Fruit fly (Drosophila melanogaster) S2 (cell line): ENCODE measurements around the gene Or67c.

Source experiments
- CG8478 ChIP-seq: fragments of >200 bp; optimal IDR thresholded peaks from 2 replicates; lab custom pipeline; 2018
- CTCF ChIP-seq, 2 experiments: fragments of >200 bp; optimal IDR thresholded peaks; 2 replicates each; lab custom pipeline; 2018

DNA sequence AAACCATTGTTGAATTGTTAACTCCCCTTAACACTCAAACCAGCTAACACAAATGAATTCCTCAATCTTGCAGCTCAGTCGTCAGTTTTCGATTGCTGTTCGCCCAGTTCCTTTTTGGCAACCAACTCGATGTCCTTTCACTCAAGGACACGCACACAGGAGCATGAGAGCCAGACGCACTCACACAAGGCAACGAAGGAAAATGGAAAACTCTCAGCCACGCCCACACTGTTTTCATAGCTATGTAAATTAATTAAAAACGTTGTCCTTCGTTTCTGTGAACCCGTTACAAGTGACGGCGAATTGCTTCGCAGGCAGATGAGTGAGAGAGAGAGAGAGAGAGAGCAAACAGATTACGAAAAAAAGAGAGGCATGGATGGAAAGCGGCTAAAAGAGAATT lies 9.6 kb upstream of the Or67c start:
- no peak for TF ChIP-seq CG8478 (lab: Kevin White, UChicago)
- no peak for TF ChIP-seq CTCF (optimal IDR thresholded peaks at IDR 0.05; lab: Kevin White, UChicago)
